Worm (Caenorhabditis elegans): ENCODE measurements around the gene mif-4.

ce11 chrIV:6333915-6334314, 1.9 kb downstream of the mif-4 start, which contains the start of gene blos-2:
- TF ChIP-seq elt-3 (tag; optimal IDR thresholded peaks at IDR 0.05) (no peak), ztf-11 (tag; optimal IDR thresholded peaks at IDR 0.05) (no peak)
